Worm (Caenorhabditis elegans) whole organism, midembryonic: ENCODE measurements around the gene abu-4.

Experiments
- cog-1 ChIP-seq: sonication (generic microtip); optimal IDR thresholded peaks from 2 replicates; lab custom pipeline; 2016; ENCODE audit warnings: missing genetic modification characterization, missing compliant biosample characterization
- flt-1 ChIP-seq: fragments of 200-800 bp; sonication (Bioruptor generic); IDR thresholded peaks from 2 replicates; pipeline ENCODE4 v1.3.6; 2022; ENCODE audit warnings: missing genetic modification characterization, missing compliant biosample characterization
- med-1 ChIP-seq: sonication (generic microtip); optimal IDR thresholded peaks from 2 replicates; lab custom pipeline; 2017; ENCODE audit warnings: missing genetic modification characterization, mild to moderate bottlenecking, missing compliant biosample characterization, antibody characterized with exemption, missing genetic modification reagents; ENCODE audit not compliant: insufficient read depth
- ref-1 ChIP-seq: fragments of 200-800 bp; sonication (Bioruptor generic); conservative IDR thresholded peaks from 2 replicates; pipeline ENCODE4 v1.3.6; 2022; ENCODE audit warnings: missing genetic modification reagents, missing genetic modification characterization, missing compliant biosample characterization
- tab-1 ChIP-seq: fragments of 200-800 bp; sonication (Bioruptor generic); IDR thresholded peaks from 2 replicates; pipeline ENCODE4 v1.3.6; 2022; ENCODE audit warnings: missing genetic modification characterization, missing compliant biosample characterization
- ztf-23 ChIP-seq: fragments of 200-800 bp; sonication (Bioruptor generic); IDR thresholded peaks from 2 replicates; pipeline ENCODE4 v1.3.6; 2022; ENCODE audit warnings: missing genetic modification reagents, missing genetic modification characterization, missing compliant biosample characterization

DNA sequence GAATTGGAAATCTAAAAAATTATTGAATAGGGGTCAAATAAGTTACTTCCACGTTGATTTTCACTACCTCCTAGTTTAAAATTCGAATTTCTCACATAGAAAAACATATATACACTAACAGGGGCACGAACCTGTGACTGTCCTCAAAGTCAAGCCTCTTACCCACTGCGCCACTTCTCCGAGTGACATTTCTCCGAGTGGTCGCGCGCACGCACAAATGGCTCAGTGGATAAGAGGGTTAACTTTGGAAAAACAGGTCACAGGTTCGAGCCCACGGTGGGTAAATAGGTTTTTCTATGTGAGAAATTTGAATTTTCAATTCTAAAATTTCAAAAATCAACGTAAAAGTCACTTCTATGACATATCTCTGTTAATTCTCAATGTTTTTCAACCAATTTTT is 2.6 kb downstream of the abu-4 start:
- no peak for TF ChIP-seq tab-1 (GFP tag; lab: Robert Waterston, UW)
- TF ChIP-seq ref-1 (GFP tag; lab: Robert Waterston, UW), result no peak
- no peak for TF ChIP-seq flt-1 (GFP tag; lab: Robert Waterston, UW)
- no peak for TF ChIP-seq ztf-23 (GFP tag; lab: Robert Waterston, UW)
- TF ChIP-seq cog-1, result no peak
- TF ChIP-seq med-1 (GFP tag; lab: Kevin White, UChicago), result no peak
